Fruit fly (Drosophila melanogaster): ENCODE data around the gene CG17344.

dm6 chr2L:19126888-19127287, 25.0 kb downstream of the CG17344 start:
- TF ChIP-seq CG8159 (tag; optimal IDR thresholded peaks at IDR 0.05), result peak; percentile 63
- TF ChIP-seq CG9948 (tag; optimal IDR thresholded peaks at IDR 0.05), result peak; percentile 29
- TF ChIP-seq fd96Ca (GFP tag; IDR thresholded peaks at IDR 0.05), result no peak
- peak; percentile 64 for TF ChIP-seq Snoo (tag; optimal IDR thresholded peaks at IDR 0.05)
- TF ChIP-seq CG4496 (GFP tag; IDR thresholded peaks at IDR 0.05), result no peak
- no peak for TF ChIP-seq CG12605 (GFP tag; IDR thresholded peaks at IDR 0.05)
- TF ChIP-seq CG17806 (tag; optimal IDR thresholded peaks at IDR 0.05), result peak; percentile 38
- 0 out of 2 replicates have a peak, but pooled peaks have one; percentile 28 for TF ChIP-seq CG32121 (GFP tag; IDR thresholded peaks at IDR 0.05)
- TF ChIP-seq gl (tag; optimal IDR thresholded peaks at IDR 0.05), result no peak
- TF ChIP-seq CG15710 (tag; optimal IDR thresholded peaks at IDR 0.05), result peak; percentile 72
- TF ChIP-seq CG13204 (GFP tag; optimal IDR thresholded peaks at IDR 0.05), result no peak
- TF ChIP-seq Ets98B (GFP tag; IDR thresholded peaks at IDR 0.05), result no peak; the same call in 1 of the 2 replicates
- TF ChIP-seq rn (GFP tag; IDR thresholded peaks at IDR 0.05), result no peak
- no peak for TF ChIP-seq CG8301 (tag; optimal IDR thresholded peaks at IDR 0.05)
